Fruit fly (Drosophila melanogaster) whole organism, embryonic: Measurements from ENCODE around the gene mib2.

Source experiments
- B-H1 ChIP-seq: fragments of 200-800 bp; sonication (Bioruptor generic); IDR thresholded peaks from 3 replicates; pipeline ENCODE4 v1.3.6; 2022; ENCODE audit warnings: missing biosample characterization, missing genetic modification characterization
- CG10321 ChIP-seq: fragments of 200-800 bp; sonication (Bioruptor generic); IDR thresholded peaks from 2 replicates; pipeline ENCODE4 v1.3.6; 2022; ENCODE audit warnings: missing biosample characterization, missing genetic modification characterization
- CG13775 ChIP-seq: fragments of 200-800 bp; sonication (Bioruptor generic); optimal IDR thresholded peaks from 3 replicates; lab custom pipeline; 2017; ENCODE audit warnings: missing biosample characterization, mild to moderate bottlenecking, missing genetic modification characterization
- CG14050 ChIP-seq: fragments of 200-800 bp; sonication (Bioruptor generic); IDR thresholded peaks from 3 replicates; pipeline ENCODE4 v1.3.6; 2022; ENCODE audit warnings: missing biosample characterization, missing genetic modification characterization
- CG15073 ChIP-seq: fragments of 200-800 bp; sonication (Bioruptor generic); optimal IDR thresholded peaks from 2 replicates; lab custom pipeline; 2016; ENCODE audit warnings: missing biosample characterization, missing genetic modification characterization
- CG18262 ChIP-seq: fragments of 200-800 bp; optimal IDR thresholded peaks from 3 replicates; lab custom pipeline; 2019; ENCODE audit warnings: missing biosample characterization, mild to moderate bottlenecking, missing genetic modification characterization, moderate library complexity
- CG1832 ChIP-seq: fragments of 200-800 bp; sonication (Bioruptor generic); optimal IDR thresholded peaks from 2 replicates; lab custom pipeline; 2017; ENCODE audit warnings: missing biosample characterization, mild to moderate bottlenecking, missing genetic modification characterization, inconsistent platforms
- CG18619 ChIP-seq: fragments of 200-800 bp; sonication (Bioruptor generic); optimal IDR thresholded peaks from 3 replicates; lab custom pipeline; 2017; ENCODE audit warnings: missing biosample characterization, mild to moderate bottlenecking, missing genetic modification characterization
- CG32532 ChIP-seq: fragments of 200-800 bp; sonication (Bioruptor generic); IDR thresholded peaks from 2 replicates; pipeline ENCODE4 v1.3.6; 2022; ENCODE audit warnings: missing biosample characterization, missing genetic modification characterization
- CG3407 ChIP-seq: fragments of 200-800 bp; sonication (Bioruptor generic); optimal IDR thresholded peaks from 2 replicates; lab custom pipeline; 2018; ENCODE audit warnings: missing biosample characterization, mild to moderate bottlenecking, missing genetic modification characterization
- CG5953 ChIP-seq: fragments of 200-800 bp; sonication (Bioruptor generic); IDR thresholded peaks from 2 replicates; pipeline ENCODE4 v1.3.6; 2022; ENCODE audit warnings: missing biosample characterization, missing genetic modification characterization
- CG6175 ChIP-seq: fragments of 200-800 bp; sonication (Bioruptor generic); IDR thresholded peaks from 3 replicates; pipeline ENCODE4 v1.3.6; 2022; ENCODE audit warnings: missing biosample characterization, missing genetic modification characterization
- CG7963 ChIP-seq: fragments of 200-800 bp; sonication (Bioruptor generic); IDR thresholded peaks from 3 replicates; pipeline ENCODE4 v1.3.6; 2022; ENCODE audit warnings: missing biosample characterization, missing genetic modification characterization; ENCODE audit not compliant: partially characterized antibody
- CG9215 ChIP-seq: fragments of 200-800 bp; sonication (Bioruptor generic); IDR thresholded peaks from 2 replicates; pipeline ENCODE4 v1.3.6; 2022; ENCODE audit warnings: missing biosample characterization, missing genetic modification characterization
- CG9932 ChIP-seq: fragments of 200-800 bp; sonication (Bioruptor generic); IDR thresholded peaks from 2 replicates; pipeline ENCODE4 v1.3.6; 2022; ENCODE audit warnings: missing biosample characterization, missing genetic modification characterization
- CTCF ChIP-seq: fragments of 200-800 bp; sonication (Bioruptor generic); optimal IDR thresholded peaks from 2 replicates; lab custom pipeline; 2017; ENCODE audit warnings: missing biosample characterization, mild to moderate bottlenecking, missing genetic modification characterization, moderate library complexity
- CoRest ChIP-seq: fragments of 200-800 bp; sonication (Bioruptor generic); optimal IDR thresholded peaks from 3 replicates; lab custom pipeline; 2018; ENCODE audit warnings: missing biosample characterization, mild to moderate bottlenecking, missing genetic modification characterization, moderate library complexity
- Dad ChIP-seq: fragments of 200-800 bp; sonication (Bioruptor generic); optimal IDR thresholded peaks from 3 replicates; lab custom pipeline; 2016; ENCODE audit warnings: missing biosample characterization, missing genetic modification characterization
- Elba2 ChIP-seq: fragments of 200-800 bp; sonication (Bioruptor generic); optimal IDR thresholded peaks from 3 replicates; lab custom pipeline; 2016; ENCODE audit warnings: missing biosample characterization, missing genetic modification characterization
- GATAe ChIP-seq: fragments of 200-800 bp; sonication (Bioruptor generic); conservative IDR thresholded peaks from 2 replicates; pipeline ENCODE4 v1.3.6; 2022; ENCODE audit warnings: missing biosample characterization, missing genetic modification characterization
- Gug ChIP-seq: fragments of 200-800 bp; sonication (Bioruptor generic); IDR thresholded peaks from 4 replicates; pipeline ENCODE4 v1.3.6; 2022; ENCODE audit warnings: missing biosample characterization, missing genetic modification characterization
- H15 ChIP-seq: fragments of 200-800 bp; sonication (Bioruptor generic); IDR thresholded peaks from 3 replicates; pipeline ENCODE4 v1.3.6; 2022; ENCODE audit warnings: missing biosample characterization, missing genetic modification characterization
- H2.0 ChIP-seq: fragments of 200-800 bp; sonication (Bioruptor generic); IDR thresholded peaks from 2 replicates; pipeline ENCODE4 v1.3.6; 2022; ENCODE audit warnings: missing biosample characterization, missing genetic modification characterization
- Hmx ChIP-seq: fragments of 200-800 bp; sonication (Bioruptor generic); optimal IDR thresholded peaks from 2 replicates; lab custom pipeline; 2016; ENCODE audit warnings: missing biosample characterization, missing genetic modification characterization
- MBD-R2 ChIP-seq: fragments of 200-800 bp; sonication (Bioruptor generic); IDR thresholded peaks from 2 replicates; pipeline ENCODE4 v1.3.6; 2022; ENCODE audit warnings: missing biosample characterization, missing genetic modification characterization
- Mad ChIP-seq: fragments of 200-800 bp; sonication (Bioruptor generic); optimal IDR thresholded peaks from 2 replicates; lab custom pipeline; 2016; ENCODE audit warnings: missing biosample characterization, missing genetic modification characterization
- Mrtf ChIP-seq: fragments of 200-800 bp; sonication (Bioruptor generic); IDR thresholded peaks from 3 replicates; pipeline ENCODE4 v1.3.6; 2022; ENCODE audit warnings: missing biosample characterization, missing genetic modification characterization
- Nf-YA ChIP-seq: fragments of 200-800 bp; sonication (Bioruptor generic); IDR thresholded peaks from 2 replicates; pipeline ENCODE4 v1.3.6; 2022; ENCODE audit warnings: missing biosample characterization, missing genetic modification characterization
- Nf-YB ChIP-seq: fragments of 200-800 bp; sonication (Bioruptor generic); optimal IDR thresholded peaks from 3 replicates; lab custom pipeline; 2019; ENCODE audit warnings: missing biosample characterization, mild to moderate bottlenecking, missing genetic modification characterization, moderate library complexity
- Nf-YC ChIP-seq: fragments of 200-800 bp; optimal IDR thresholded peaks from 3 replicates; lab custom pipeline; 2019; ENCODE audit warnings: missing biosample characterization, mild to moderate bottlenecking, missing genetic modification characterization, moderate library complexity
- Sox102F ChIP-seq: fragments of 200-800 bp; sonication (Bioruptor generic); optimal IDR thresholded peaks from 2 replicates; lab custom pipeline; 2018; ENCODE audit warnings: missing biosample characterization, mild to moderate bottlenecking, missing genetic modification characterization, moderate library complexity
- Tbp ChIP-seq: fragments of >200 bp; optimal IDR thresholded peaks from 2 replicates; lab custom pipeline; 2018; ENCODE audit warnings: missing biosample characterization, missing genetic modification characterization
- Vsx1 ChIP-seq: fragments of 200-800 bp; sonication (Bioruptor generic); optimal IDR thresholded peaks from 2 replicates; lab custom pipeline; 2017; ENCODE audit warnings: missing biosample characterization, mild to moderate bottlenecking, missing genetic modification characterization, missing genetic modification reagents
- bsh ChIP-seq, 2 experiments: fragments of 200-800 bp; sonication (Bioruptor generic); optimal IDR thresholded peaks; 2 replicates each; lab custom pipeline; 2017 to 2018; ENCODE audit warnings: mild to moderate bottlenecking in 2 of 2, missing biosample characterization in 2 of 2, missing genetic modification characterization in 2 of 2, moderate library complexity in 1 of 2
- croc ChIP-seq: fragments of 200-800 bp; sonication (Bioruptor generic); conservative IDR thresholded peaks from 3 replicates; pipeline ENCODE4 v1.3.6; 2022; ENCODE audit warnings: missing biosample characterization, missing genetic modification characterization
- dati ChIP-seq: fragments of 200-800 bp; sonication (Bioruptor generic); IDR thresholded peaks from 2 replicates; pipeline ENCODE4 v1.3.6; 2022; ENCODE audit warnings: missing biosample characterization, missing genetic modification characterization
- dmrt99B ChIP-seq: fragments of 200-800 bp; sonication (Bioruptor generic); optimal IDR thresholded peaks from 2 replicates; lab custom pipeline; 2018; ENCODE audit warnings: missing biosample characterization, mild to moderate bottlenecking, missing genetic modification characterization, moderate library complexity
- emc ChIP-seq: fragments of 200-800 bp; sonication (Bioruptor generic); optimal IDR thresholded peaks from 2 replicates; lab custom pipeline; 2016; ENCODE audit warnings: missing biosample characterization, missing genetic modification characterization
- fd102C ChIP-seq: fragments of 200-800 bp; sonication (Bioruptor generic); optimal IDR thresholded peaks from 2 replicates; lab custom pipeline; 2018; ENCODE audit warnings: missing biosample characterization, mild to moderate bottlenecking, missing genetic modification characterization, moderate library complexity
- ftz-f1 ChIP-seq: fragments of 200-800 bp; sonication (Bioruptor generic); optimal IDR thresholded peaks from 2 replicates; lab custom pipeline; 2016; ENCODE audit warnings: missing biosample characterization, missing genetic modification characterization
- gem ChIP-seq: fragments of 200-800 bp; sonication (Bioruptor generic); optimal IDR thresholded peaks from 2 replicates; lab custom pipeline; 2019; ENCODE audit warnings: missing biosample characterization, mild to moderate bottlenecking, missing genetic modification characterization, moderate library complexity
- grn ChIP-seq: fragments of 200-800 bp; sonication (Bioruptor generic); optimal IDR thresholded peaks from 3 replicates; lab custom pipeline; 2017; ENCODE audit warnings: missing biosample characterization, missing genetic modification characterization
- hbn ChIP-seq: fragments of 200-800 bp; sonication (Bioruptor generic); IDR thresholded peaks from 2 replicates; pipeline ENCODE4 v1.3.6; 2022; ENCODE audit warnings: missing biosample characterization, missing genetic modification characterization; ENCODE audit not compliant: partially characterized antibody
- jigr1 ChIP-seq: fragments of 200-800 bp; sonication (Bioruptor generic); IDR thresholded peaks from 3 replicates; pipeline ENCODE4 v1.3.6; 2022; ENCODE audit warnings: missing biosample characterization, missing genetic modification characterization
- kni ChIP-seq: fragments of 200-800 bp; sonication (Bioruptor generic); optimal IDR thresholded peaks from 3 replicates; lab custom pipeline; 2017; ENCODE audit warnings: mild to moderate bottlenecking, missing biosample characterization, missing genetic modification reagents, missing genetic modification characterization
- mam ChIP-seq: fragments of 200-800 bp; sonication (Bioruptor generic); optimal IDR thresholded peaks from 3 replicates; lab custom pipeline; 2016; ENCODE audit warnings: missing biosample characterization, missing genetic modification characterization
- nmo ChIP-seq: fragments of 200-800 bp; sonication (Bioruptor generic); optimal IDR thresholded peaks from 2 replicates; lab custom pipeline; 2018; ENCODE audit warnings: missing biosample characterization, mild to moderate bottlenecking, missing genetic modification characterization, moderate library complexity
- row ChIP-seq: fragments of 200-800 bp; sonication (Bioruptor generic); IDR thresholded peaks from 3 replicates; pipeline ENCODE4 v1.3.6; 2022; ENCODE audit warnings: missing biosample characterization, missing genetic modification characterization
- salm ChIP-seq: fragments of 200-800 bp; sonication (Bioruptor generic); optimal IDR thresholded peaks from 2 replicates; lab custom pipeline; 2018; ENCODE audit warnings: missing biosample characterization, mild to moderate bottlenecking, missing genetic modification characterization
- slou ChIP-seq: fragments of 200-800 bp; sonication (Bioruptor generic); optimal IDR thresholded peaks from 3 replicates; lab custom pipeline; 2016; ENCODE audit warnings: missing biosample characterization, missing genetic modification characterization
- trh ChIP-seq: fragments of 200-800 bp; sonication (Bioruptor generic); optimal IDR thresholded peaks from 2 replicates; lab custom pipeline; 2016; ENCODE audit warnings: missing biosample characterization, missing genetic modification characterization
- tup ChIP-seq: fragments of 200-800 bp; sonication (Bioruptor generic); optimal IDR thresholded peaks from 2 replicates; lab custom pipeline; 2016; ENCODE audit warnings: missing biosample characterization, mild to moderate bottlenecking, missing genetic modification characterization, moderate library complexity
- wek ChIP-seq: fragments of 200-800 bp; sonication (Bioruptor generic); optimal IDR thresholded peaks from 3 replicates; lab custom pipeline; 2018; ENCODE audit warnings: missing biosample characterization, mild to moderate bottlenecking, missing genetic modification characterization, moderate library complexity
- wor ChIP-seq: fragments of 200-800 bp; sonication (Bioruptor generic); IDR thresholded peaks from 2 replicates; pipeline ENCODE4 v1.3.6; 2022; ENCODE audit warnings: missing biosample characterization, missing genetic modification characterization

The mib2 gene

dm6 chr2L:19064706-19065105 is 30.5 kb downstream of the mib2 start, which contains the start of gene CG17343 (continued):
- TF ChIP-seq row (GFP tag; lab: Robert Waterston, UW) = peak; percentile 46; the same call in 2 of the 3 replicates
- TF ChIP-seq CG9215 (GFP tag; lab: Robert Waterston, UW) = no peak
- no peak for TF ChIP-seq Nf-YA (GFP tag; lab: Robert Waterston, UW)
- TF ChIP-seq CG14050 = no peak
- TF ChIP-seq Nf-YC (tag; lab: Kevin White, UChicago) = no peak
- no peak for TF ChIP-seq Mrtf
- no peak for TF ChIP-seq CG1832 (GFP tag; lab: Kevin White, UChicago)
- TF ChIP-seq wor (GFP tag; lab: Robert Waterston, UW) = no peak
- TF ChIP-seq Vsx1 (GFP tag; lab: Kevin White, UChicago) = no peak
- TF ChIP-seq CG7963 (GFP tag; lab: Robert Waterston, UW) = peak; percentile 99
- peak; percentile 54 for TF ChIP-seq grn (GFP tag; lab: Kevin White, UChicago)
- TF ChIP-seq CoRest (tag; lab: Kevin White, UChicago) = peak; percentile 3
- no peak for TF ChIP-seq CG10321 (GFP tag; lab: Robert Waterston, UW)
- TF ChIP-seq H2.0 = no peak
- TF ChIP-seq B-H1 = no peak
- TF ChIP-seq CG18619 (GFP tag; lab: Kevin White, UChicago) = no peak
- TF ChIP-seq CG32532 (GFP tag; lab: Robert Waterston, UW) = no peak
- no peak for TF ChIP-seq trh (GFP tag; lab: Kevin White, UChicago)
- TF ChIP-seq CG3407 = no peak
- no peak for TF ChIP-seq dati (GFP tag; lab: Robert Waterston, UW)
- TF ChIP-seq Gug (GFP tag; lab: Robert Waterston, UW) = no peak
- no peak for TF ChIP-seq gem (tag; lab: Kevin White, UChicago)
- no peak for TF ChIP-seq dmrt99B
- no peak for TF ChIP-seq Elba2 (GFP tag; lab: Kevin White, UChicago)
- no peak for TF ChIP-seq nmo (GFP tag; lab: Kevin White, UChicago)
- no peak for TF ChIP-seq tup (GFP tag; lab: Kevin White, UChicago)
- no peak for TF ChIP-seq CG6175 (GFP tag; lab: Robert Waterston, UW)
- no peak for TF ChIP-seq CG9932
- TF ChIP-seq fd102C = no peak
- no peak for TF ChIP-seq Hmx (GFP tag; lab: Kevin White, UChicago)
- TF ChIP-seq CG5953 (GFP tag; lab: Robert Waterston, UW) = no peak
- TF ChIP-seq H15 (GFP tag; lab: Robert Waterston, UW) = no peak
- no peak for TF ChIP-seq Dad (GFP tag; lab: Kevin White, UChicago)
- TF ChIP-seq Sox102F (GFP tag; lab: Kevin White, UChicago) = no peak
- TF ChIP-seq CTCF (GFP tag; lab: Kevin White, UChicago) = no peak
- no peak for TF ChIP-seq kni
- peak; percentile 86 for TF ChIP-seq MBD-R2
- TF ChIP-seq Nf-YB (GFP tag; lab: Kevin White, UChicago) = no peak
- no peak for TF ChIP-seq CG15073 (GFP tag; lab: Kevin White, UChicago)
- TF ChIP-seq Tbp (GFP tag; lab: Kevin White, UChicago) = no peak
- TF ChIP-seq croc = no peak
- TF ChIP-seq salm = no peak
- TF ChIP-seq CG13775 (GFP tag; lab: Kevin White, UChicago) = no peak
- no peak for TF ChIP-seq wek (GFP tag; lab: Kevin White, UChicago)
- TF ChIP-seq GATAe (GFP tag; lab: Robert Waterston, UW) = no peak
- TF ChIP-seq bsh (GFP tag; optimal IDR thresholded peaks at IDR 0.05; lab: Kevin White, UChicago) = no peak
- no peak for TF ChIP-seq Mad
- TF ChIP-seq CG18262 (tag; lab: Kevin White, UChicago) = no peak
- TF ChIP-seq mam (GFP tag; lab: Kevin White, UChicago) = no peak
- TF ChIP-seq slou (GFP tag; lab: Kevin White, UChicago) = no peak
- TF ChIP-seq jigr1 = no peak
- TF ChIP-seq emc (GFP tag; lab: Kevin White, UChicago) = no peak
- peak; percentile 79 for TF ChIP-seq hbn (GFP tag; lab: Robert Waterston, UW)
- TF ChIP-seq ftz-f1 (GFP tag; lab: Kevin White, UChicago) = no peak
